Worm (Caenorhabditis elegans) whole organism, L3 larva: ENCODE data around the gene unc-79.

Source experiments
- lin-39 ChIP-seq: fragments of 150-350 bp; optimal IDR thresholded peaks from 2 replicates; lab custom pipeline; 2018; ENCODE audit warnings: missing biosample characterization, missing genetic modification reagents, missing genetic modification characterization
- nhr-12 ChIP-seq: fragments of 150-350 bp; optimal IDR thresholded peaks from 2 replicates; lab custom pipeline; 2014; ENCODE audit warnings: missing biosample characterization, missing genetic modification characterization
- nhr-76 ChIP-seq: fragments of 150-350 bp; sonication (generic microtip); optimal IDR thresholded peaks from 5 replicates; lab custom pipeline; 2014; ENCODE audit warnings: missing biosample characterization, missing genetic modification characterization

- no peak for TF ChIP-seq nhr-76 (tag; lab: Kevin White, UChicago)
- TF ChIP-seq nhr-12 (tag; lab: Kevin White, UChicago): no peak
- no peak for TF ChIP-seq lin-39 (tag; lab: Kevin White, UChicago)
Observed at ce11 chrIII:4106611-4107010, 40.2 kb downstream of the unc-79 start.
